Fruit fly (Drosophila melanogaster): ENCODE data around the gene Elovl7.

Elovl7 gene

dm6 chr3R:7995722-7996121 lies at the start of gene Elovl7:
Gene Elovl7 (minus strand): TSS chr3R:7995852.
- no peak for TF ChIP-seq noc (tag; optimal IDR thresholded peaks at IDR 0.05)

- no peak for TF ChIP-seq noc (tag; optimal IDR thresholded peaks at IDR 0.05)
These were observed 45.2 kb upstream of the Elovl7 start, which contains the start of gene CG43060 for dm6 chr3R:8040843-8041242. Gene CG43060 (plus strand): TSS chr3R:8041224.

- no peak for TF ChIP-seq noc (tag; optimal IDR thresholded peaks at IDR 0.05)
These were observed 43.3 kb upstream of the Elovl7 start for dm6 chr3R:8038927-8039326.

- no peak for TF ChIP-seq noc (tag; optimal IDR thresholded peaks at IDR 0.05)
These were observed 42.2 kb upstream of the Elovl7 start for dm6 chr3R:8037896-8038295.

dm6 chr3R:8032923-8033478 lies 37.3 kb upstream of the Elovl7 start, which contains the start of the genes CG11035 and unc-45:
Gene CG11035 (minus strand): TSS chr3R:8033009.
Gene unc-45 (plus strand): TSS chr3R:8033301.
- no peak for TF ChIP-seq noc (tag; optimal IDR thresholded peaks at IDR 0.05)

- peak; percentile 68 for TF ChIP-seq noc (tag; optimal IDR thresholded peaks at IDR 0.05)
These were observed 34.7 kb upstream of the Elovl7 start, which contains the start of the genes CG10903 and CG2747 for dm6 chr3R:8030151-8030899. Gene CG10903 (plus strand): TSS chr3R:8030411. Gene CG2747 (minus strand): TSS chr3R:8030790.

dm6 chr3R:8029496-8030013 lies 33.9 kb upstream of the Elovl7 start, which contains the start of gene ImpE3:
Gene ImpE3 (minus strand): TSS chr3R:8029546.
- TF ChIP-seq noc (tag; optimal IDR thresholded peaks at IDR 0.05) = peak; percentile 23

- TF ChIP-seq noc (tag; optimal IDR thresholded peaks at IDR 0.05) = peak; percentile 69
These were observed 31.6 kb upstream of the Elovl7 start for dm6 chr3R:8027203-8027688.

- TF ChIP-seq noc (tag; optimal IDR thresholded peaks at IDR 0.05) = no peak
These were observed 30.9 kb upstream of the Elovl7 start for dm6 chr3R:8026515-8026914.

- no peak for TF ChIP-seq noc (tag; optimal IDR thresholded peaks at IDR 0.05)
These were observed 17.7 kb upstream of the Elovl7 start, which contains the start of the genes CG10435 and Pbp95 for dm6 chr3R:8013121-8014009. Gene CG10435 (minus strand): TSS chr3R:8013201. Gene Pbp95 (plus strand): TSS chr3R:8013791.

- no peak for TF ChIP-seq noc (tag; optimal IDR thresholded peaks at IDR 0.05)
These were observed 13.5 kb upstream of the Elovl7 start, which contains the start of the genes CG11052 and CG3223 for dm6 chr3R:8009080-8009620. Gene CG11052 (minus strand): TSS chr3R:8009297. Gene CG3223 (plus strand): TSS chr3R:8009400.

dm6 chr3R:8007595-8008255 lies 12.1 kb upstream of the Elovl7 start, which contains the start of gene CG2767:
Gene CG2767 (minus strand): TSS chr3R:8008110.
- TF ChIP-seq noc (tag; optimal IDR thresholded peaks at IDR 0.05) = no peak

dm6 chr3R:8001074-8001669 lies 5.5 kb upstream of the Elovl7 start, which contains the start of the genes Kmn2 and CG2698:
Gene Kmn2 (minus strand): TSS chr3R:8001309.
Gene CG2698 (plus strand): TSS chr3R:8001562.
- TF ChIP-seq noc (tag; optimal IDR thresholded peaks at IDR 0.05) = peak; percentile 96
